Worm (Caenorhabditis elegans) whole organism, L1 larva: ENCODE data around the gene Y41D4B.4.

Experiments
- C34B4.2 ChIP-seq: sonication (generic microtip); optimal IDR thresholded peaks from 2 replicates; lab custom pipeline; 2017; ENCODE audit warnings: mild to moderate bottlenecking, missing genetic modification characterization, missing compliant biosample characterization
- F16B12.6 ChIP-seq: fragments of 150-350 bp; optimal IDR thresholded peaks from 2 replicates; lab custom pipeline; 2014; ENCODE audit warnings: missing biosample characterization, missing genetic modification characterization
- alr-1 ChIP-seq: fragments of 200-800 bp; sonication (Bioruptor generic); optimal IDR thresholded peaks from 2 replicates; lab custom pipeline; 2018; ENCODE audit warnings: borderline replicate concordance, mild to moderate bottlenecking, missing genetic modification characterization, missing compliant biosample characterization
- aly-2 ChIP-seq: fragments of 150-350 bp; optimal IDR thresholded peaks from 2 replicates; lab custom pipeline; 2014; ENCODE audit warnings: missing biosample characterization, missing genetic modification characterization
- ama-1 ChIP-seq: fragments of 150-350 bp; optimal IDR thresholded peaks from 2 replicates; lab custom pipeline; 2014
- blmp-1 ChIP-seq: fragments of 150-350 bp; optimal IDR thresholded peaks from 2 replicates; lab custom pipeline; 2014; ENCODE audit warnings: missing biosample characterization, missing genetic modification characterization
- ceh-8 ChIP-seq: fragments of 200-800 bp; sonication (Bioruptor generic); optimal IDR thresholded peaks from 2 replicates; lab custom pipeline; 2018; ENCODE audit warnings: mild to moderate bottlenecking, missing genetic modification characterization, moderate library complexity, missing compliant biosample characterization
- ceh-82 ChIP-seq, 3 experiments: fragments of 150-350 bp in 1 of 3; sonication (generic microtip) in 2 of 3; optimal IDR thresholded peaks; 2 replicates each; lab custom pipeline; 2014 to 2017; ENCODE audit warnings: missing biosample characterization in 3 of 3, missing genetic modification characterization in 3 of 3
- ceh-90 ChIP-seq: sonication (generic microtip); optimal IDR thresholded peaks from 2 replicates; lab custom pipeline; 2016; ENCODE audit warnings: missing genetic modification characterization, missing compliant biosample characterization
- dpl-1 ChIP-seq, 3 experiments: fragments of 150-350 bp in 2 of 3; sonication (generic microtip) in 1 of 3; optimal IDR thresholded peaks; 2 replicates each; lab custom pipeline; 2014 to 2017; ENCODE audit warnings: missing biosample characterization in 3 of 3, missing genetic modification characterization in 3 of 3, missing genetic modification reagents in 3 of 3
- efl-1 ChIP-seq, 4 experiments: fragments of 150-350 bp; optimal IDR thresholded peaks in 3 of 4; peaks in 1 of 4; 1 replicate in 1 of 4; 2 replicates in 3 of 4; lab custom pipeline; 2014; ENCODE audit warnings: missing biosample characterization in 2 of 4, missing genetic modification characterization in 2 of 4, missing genetic modification reagents in 2 of 4
- efl-3 ChIP-seq: fragments of 200-800 bp; sonication (Bioruptor generic); optimal IDR thresholded peaks from 2 replicates; lab custom pipeline; 2018; ENCODE audit warnings: mild to moderate bottlenecking, missing genetic modification characterization, missing compliant biosample characterization
- elt-2 ChIP-seq: sonication (generic microtip); optimal IDR thresholded peaks from 2 replicates; lab custom pipeline; 2016; ENCODE audit warnings: missing genetic modification characterization, mild to moderate bottlenecking, inconsistent platforms, missing compliant biosample characterization, missing genetic modification reagents
- elt-3 ChIP-seq, 6 experiments: fragments of 150-350 bp in 1 of 6; sonication (generic microtip); optimal IDR thresholded peaks; 2 replicates each; lab custom pipeline; 2017 to 2018; ENCODE audit warnings: missing biosample characterization in 6 of 6, missing genetic modification characterization in 6 of 6, inconsistent platforms in 1 of 6
- ets-5 ChIP-seq: fragments of 200-800 bp; sonication (Bioruptor generic); IDR thresholded peaks from 2 replicates; pipeline ENCODE4 v1.3.6; 2022; ENCODE audit warnings: missing genetic modification characterization, missing compliant biosample characterization
- hlh-4 ChIP-seq: sonication (generic microtip); optimal IDR thresholded peaks from 2 replicates; lab custom pipeline; 2016; ENCODE audit warnings: mild to moderate bottlenecking, missing genetic modification characterization, missing compliant biosample characterization
- irx-1 ChIP-seq: sonication (generic microtip); optimal IDR thresholded peaks from 2 replicates; lab custom pipeline; 2016; ENCODE audit warnings: missing genetic modification characterization, missing compliant biosample characterization
- jun-1 ChIP-seq: fragments of 150-350 bp; optimal IDR thresholded peaks from 2 replicates; lab custom pipeline; 2014; ENCODE audit warnings: missing biosample characterization, missing genetic modification reagents, missing genetic modification characterization
- lin-14 ChIP-seq: fragments of 200-800 bp; sonication (Bioruptor generic); optimal IDR thresholded peaks from 2 replicates; lab custom pipeline; 2018; ENCODE audit warnings: mild to moderate bottlenecking, missing genetic modification characterization, moderate library complexity, missing compliant biosample characterization
- lin-35 ChIP-seq, 2 experiments: fragments of 150-350 bp; optimal IDR thresholded peaks; 2 replicates each; lab custom pipeline; 2014; ENCODE audit warnings: missing biosample characterization in 2 of 2, missing genetic modification characterization in 2 of 2, missing genetic modification reagents in 2 of 2
- lsy-2 ChIP-seq, 2 experiments: fragments of 150-350 bp; optimal IDR thresholded peaks; 2 replicates each; lab custom pipeline; 2014; ENCODE audit warnings: missing biosample characterization in 2 of 2, missing genetic modification characterization in 2 of 2
- mab-9 ChIP-seq: fragments of 200-800 bp; sonication (Bioruptor generic); IDR thresholded peaks from 2 replicates; pipeline ENCODE4 v1.3.6; 2022; ENCODE audit warnings: missing genetic modification reagents, missing genetic modification characterization, missing compliant biosample characterization
- mdl-1 ChIP-seq, 2 experiments: fragments of 150-350 bp; optimal IDR thresholded peaks; 2 replicates each; lab custom pipeline; 2014 to 2017; ENCODE audit warnings: missing biosample characterization in 2 of 2, missing genetic modification characterization in 2 of 2, inconsistent platforms in 1 of 2
- mep-1 ChIP-seq: fragments of 150-350 bp; optimal IDR thresholded peaks from 2 replicates; lab custom pipeline; 2014; ENCODE audit warnings: missing biosample characterization, missing genetic modification characterization
- nhr-12 ChIP-seq: sonication (generic microtip); optimal IDR thresholded peaks from 2 replicates; lab custom pipeline; 2017; ENCODE audit warnings: missing biosample characterization, missing genetic modification characterization
- nhr-28 ChIP-seq: fragments of 150-350 bp; optimal IDR thresholded peaks from 2 replicates; lab custom pipeline; 2014; ENCODE audit warnings: missing biosample characterization, missing genetic modification characterization
- nhr-76 ChIP-seq: sonication (generic microtip); optimal IDR thresholded peaks from 2 replicates; lab custom pipeline; 2017; ENCODE audit warnings: missing biosample characterization, missing genetic modification characterization
- nhr-77 ChIP-seq: fragments of 150-350 bp; optimal IDR thresholded peaks from 2 replicates; lab custom pipeline; 2014; ENCODE audit warnings: missing biosample characterization, missing genetic modification characterization
- nhr-90 ChIP-seq: sonication (generic microtip); optimal IDR thresholded peaks from 2 replicates; lab custom pipeline; 2016; ENCODE audit warnings: mild to moderate bottlenecking, missing genetic modification characterization, missing compliant biosample characterization; ENCODE audit not compliant: poor library complexity
- pqm-1 ChIP-seq: sonication (generic microtip); optimal IDR thresholded peaks from 3 replicates; lab custom pipeline; 2017; ENCODE audit warnings: missing biosample characterization, missing genetic modification characterization
- rnt-1 ChIP-seq: sonication (generic microtip); optimal IDR thresholded peaks from 2 replicates; lab custom pipeline; 2016; ENCODE audit warnings: mild to moderate bottlenecking, missing genetic modification characterization, moderate library complexity, missing compliant biosample characterization
- snu-23 ChIP-seq: sonication (generic microtip); optimal IDR thresholded peaks from 2 replicates; lab custom pipeline; 2016; ENCODE audit warnings: missing genetic modification characterization, missing compliant biosample characterization
- sox-4 ChIP-seq: sonication (generic microtip); optimal IDR thresholded peaks from 2 replicates; lab custom pipeline; 2016; ENCODE audit warnings: missing genetic modification characterization, missing compliant biosample characterization
- sptf-1 ChIP-seq: fragments of 150-350 bp; optimal IDR thresholded peaks from 2 replicates; lab custom pipeline; 2014; ENCODE audit warnings: missing biosample characterization, missing genetic modification characterization
- sup-37 ChIP-seq: fragments of 200-800 bp; sonication (Bioruptor generic); optimal IDR thresholded peaks from 2 replicates; lab custom pipeline; 2018; ENCODE audit warnings: mild to moderate bottlenecking, missing genetic modification characterization, missing compliant biosample characterization
- swsn-7 ChIP-seq: sonication (generic microtip); optimal IDR thresholded peaks from 2 replicates; lab custom pipeline; 2016; ENCODE audit warnings: missing genetic modification characterization, missing compliant biosample characterization
- tlp-1 ChIP-seq: fragments of 150-350 bp; optimal IDR thresholded peaks from 2 replicates; lab custom pipeline; 2014; ENCODE audit warnings: missing biosample characterization, missing genetic modification characterization
- unc-130 ChIP-seq: fragments of 150-350 bp; optimal IDR thresholded peaks from 2 replicates; lab custom pipeline; 2017; ENCODE audit warnings: missing biosample characterization, missing genetic modification characterization, inconsistent platforms
- unc-30 ChIP-seq: sonication (generic microtip); optimal IDR thresholded peaks from 2 replicates; lab custom pipeline; 2017; ENCODE audit warnings: missing biosample characterization, missing genetic modification characterization
- unc-98 ChIP-seq: fragments of 200-800 bp; sonication (Bioruptor generic); IDR thresholded peaks from 2 replicates; pipeline ENCODE4 v1.3.6; 2022; ENCODE audit warnings: missing genetic modification characterization, missing compliant biosample characterization
- xbp-1 ChIP-seq: sonication (generic microtip); optimal IDR thresholded peaks from 2 replicates; lab custom pipeline; 2016; ENCODE audit warnings: missing genetic modification characterization, missing compliant biosample characterization
- ztf-11 ChIP-seq, 2 experiments: sonication (generic microtip); optimal IDR thresholded peaks; 2 replicates each; lab custom pipeline; 2016 to 2017; ENCODE audit warnings: missing genetic modification characterization in 2 of 2, missing biosample characterization in 1 of 2, missing compliant biosample characterization in 1 of 2

Y41D4B.4 gene

ce11 chrIV:1655312-1655711 lies 4.6 kb upstream of the Y41D4B.4 start (continued):
- TF ChIP-seq elt-2: no peak
- TF ChIP-seq swsn-7 (tag; lab: Kevin White, UChicago): peak; percentile 27
- TF ChIP-seq mep-1: peak; percentile 45
- TF ChIP-seq sox-4 (tag; lab: Kevin White, UChicago): no peak
- TF ChIP-seq blmp-1 (tag; lab: Kevin White, UChicago): peak; percentile 93
- TF ChIP-seq xbp-1: no peak
- no peak for TF ChIP-seq efl-3 (GFP tag; lab: Kevin White, UChicago)
- TF ChIP-seq mab-9 (GFP tag; lab: Robert Waterston, UW): no peak
- TF ChIP-seq nhr-12 (tag; lab: Kevin White, UChicago): no peak
- TF ChIP-seq jun-1 (tag; lab: Kevin White, UChicago): peak; percentile 63
- no peak for TF ChIP-seq alr-1 (tag; lab: Kevin White, UChicago)
- no peak for TF ChIP-seq irx-1 (tag; lab: Kevin White, UChicago)
- TF ChIP-seq mdl-1 (tag; optimal IDR thresholded peaks at IDR 0.05; lab: Kevin White, UChicago): peak in 1 of 2 experiments; percentile 30
- peak in 1 of 3 experiments; percentile 21 for TF ChIP-seq ceh-82 (tag; optimal IDR thresholded peaks at IDR 0.05; lab: Kevin White, UChicago)
- TF ChIP-seq nhr-28 (tag; lab: Kevin White, UChicago): no peak
- no peak for TF ChIP-seq ceh-90 (tag; lab: Kevin White, UChicago)
- TF ChIP-seq ama-1 (lab: Kevin White, UChicago): no peak
- peak in 1 of 2 experiments; percentile 63 for TF ChIP-seq lin-35 (GFP tag; optimal IDR thresholded peaks at IDR 0.05; lab: Kevin White, UChicago)
- TF ChIP-seq C34B4.2: no peak
- no peak for TF ChIP-seq unc-30
- TF ChIP-seq dpl-1 (GFP tag; optimal IDR thresholded peaks at IDR 0.05; lab: Kevin White, UChicago): peak in 1 of 3 experiments; percentile 25
- TF ChIP-seq nhr-76 (tag; lab: Kevin White, UChicago): no peak
- TF ChIP-seq aly-2 (tag; lab: Kevin White, UChicago): no peak
- TF ChIP-seq pqm-1 (tag; lab: Kevin White, UChicago): no peak
- TF ChIP-seq nhr-90 (tag; lab: Kevin White, UChicago): peak; percentile 12
- peak; percentile 71 for TF ChIP-seq snu-23 (GFP tag; lab: Kevin White, UChicago)
- no peak for TF ChIP-seq F16B12.6 (tag; lab: Kevin White, UChicago)
- no peak for TF ChIP-seq sptf-1 (tag; lab: Kevin White, UChicago)
- no peak for TF ChIP-seq ets-5 (GFP tag; lab: Robert Waterston, UW)
- TF ChIP-seq ztf-11 (tag; optimal IDR thresholded peaks at IDR 0.05; lab: Kevin White, UChicago): no peak
- TF ChIP-seq rnt-1 (tag; lab: Kevin White, UChicago): no peak
- peak; percentile 73 for TF ChIP-seq lin-14 (GFP tag; lab: Kevin White, UChicago)
- no peak for TF ChIP-seq sup-37 (GFP tag; lab: Kevin White, UChicago)
- TF ChIP-seq tlp-1 (tag; lab: Kevin White, UChicago): no peak
- no peak for TF ChIP-seq ceh-8 (GFP tag; lab: Kevin White, UChicago)
- TF ChIP-seq nhr-77 (tag; lab: Kevin White, UChicago): no peak

- TF ChIP-seq unc-130: no peak
- no peak for TF ChIP-seq hlh-4
- no peak for TF ChIP-seq snu-23 (GFP tag; lab: Kevin White, UChicago)
- TF ChIP-seq unc-98 (GFP tag; lab: Robert Waterston, UW): no peak
- peak; percentile 28 for TF ChIP-seq blmp-1 (tag; lab: Kevin White, UChicago)
- TF ChIP-seq lsy-2 (tag; optimal IDR thresholded peaks at IDR 0.05; lab: Kevin White, UChicago): peak in 1 of 2 experiments; percentile 14
- TF ChIP-seq efl-1 (optimal IDR thresholded peaks at IDR 0.05; lab: Kevin White, UChicago): no peak
- TF ChIP-seq efl-1 (GFP tag; optimal IDR thresholded peaks at IDR 0.05 in 1 of 2; lab: Kevin White, UChicago): peak in 1 of 2 experiments; percentile 3
- peak; percentile 34 for TF ChIP-seq lin-14 (GFP tag; lab: Kevin White, UChicago)
- TF ChIP-seq swsn-7 (tag; lab: Kevin White, UChicago): no peak
- peak in 1 of 6 experiments; percentile 17 for TF ChIP-seq elt-3 (tag; optimal IDR thresholded peaks at IDR 0.05; lab: Kevin White, UChicago)
- peak in 1 of 2 experiments; percentile 25 for TF ChIP-seq lin-35 (GFP tag; optimal IDR thresholded peaks at IDR 0.05; lab: Kevin White, UChicago)
- peak in 1 of 2 experiments; percentile 21 for TF ChIP-seq mdl-1 (tag; optimal IDR thresholded peaks at IDR 0.05; lab: Kevin White, UChicago)
Observed at ce11 chrIV:1657069-1657468, 2.8 kb upstream of the Y41D4B.4 start.
